Worm (Caenorhabditis elegans) whole organism, L2 larva: ENCODE results near the gene F09C6.11.

Experiments used
- ZK546.5 ChIP-seq: sonication (generic microtip); optimal IDR thresholded peaks from 2 replicates; lab custom pipeline; 2017; ENCODE audit warnings: missing biosample characterization, missing genetic modification characterization
- ceh-16 ChIP-seq: fragments of 150-350 bp; optimal IDR thresholded peaks from 2 replicates; lab custom pipeline; 2014; ENCODE audit warnings: missing biosample characterization, missing genetic modification characterization
- elt-3 ChIP-seq: sonication (generic microtip); optimal IDR thresholded peaks from 2 replicates; lab custom pipeline; 2017; ENCODE audit warnings: missing biosample characterization, missing genetic modification characterization
- fos-1 ChIP-seq: fragments of 150-350 bp; optimal IDR thresholded peaks from 2 replicates; lab custom pipeline; 2014; ENCODE audit warnings: missing biosample characterization, missing genetic modification characterization
- mdl-1 ChIP-seq, 2 experiments: fragments of 150-350 bp in 1 of 2; sonication (generic microtip) in 1 of 2; optimal IDR thresholded peaks; 2 replicates each; lab custom pipeline; 2017; ENCODE audit warnings: missing biosample characterization in 2 of 2, missing genetic modification characterization in 2 of 2
- peb-1 ChIP-seq: fragments of 150-350 bp; optimal IDR thresholded peaks from 2 replicates; lab custom pipeline; 2014; ENCODE audit warnings: missing biosample characterization, missing genetic modification characterization
- skn-1 ChIP-seq: sonication (generic microtip); optimal IDR thresholded peaks from 2 replicates; lab custom pipeline; 2017; ENCODE audit warnings: missing biosample characterization, missing genetic modification characterization
- unc-39 ChIP-seq: fragments of 150-350 bp; optimal IDR thresholded peaks from 2 replicates; lab custom pipeline; 2014; ENCODE audit warnings: missing biosample characterization, missing genetic modification characterization
- unc-62 ChIP-seq: fragments of 150-350 bp; optimal IDR thresholded peaks from 2 replicates; lab custom pipeline; 2014; ENCODE audit warnings: missing biosample characterization, missing genetic modification reagents, missing genetic modification characterization

ce11 chrV:16832865-16833264, 49.2 kb downstream of the F09C6.11 start, which contains the start of gene phy-3:
- TF ChIP-seq unc-62 (GFP tag; lab: Kevin White, UChicago), result no peak
- no peak for TF ChIP-seq peb-1
- no peak for TF ChIP-seq mdl-1 (tag; optimal IDR thresholded peaks at IDR 0.05; lab: Kevin White, UChicago)
- TF ChIP-seq unc-39, result no peak
- TF ChIP-seq skn-1 (tag; lab: Kevin White, UChicago), result no peak
- no peak for TF ChIP-seq ceh-16
- TF ChIP-seq ZK546.5 (tag; lab: Kevin White, UChicago), result no peak
- TF ChIP-seq elt-3 (tag; lab: Kevin White, UChicago), result no peak
- TF ChIP-seq fos-1 (tag; lab: Kevin White, UChicago), result no peak
